Worm (Caenorhabditis elegans): ENCODE results near the gene glb-33.

The glb-33 gene

DNA sequence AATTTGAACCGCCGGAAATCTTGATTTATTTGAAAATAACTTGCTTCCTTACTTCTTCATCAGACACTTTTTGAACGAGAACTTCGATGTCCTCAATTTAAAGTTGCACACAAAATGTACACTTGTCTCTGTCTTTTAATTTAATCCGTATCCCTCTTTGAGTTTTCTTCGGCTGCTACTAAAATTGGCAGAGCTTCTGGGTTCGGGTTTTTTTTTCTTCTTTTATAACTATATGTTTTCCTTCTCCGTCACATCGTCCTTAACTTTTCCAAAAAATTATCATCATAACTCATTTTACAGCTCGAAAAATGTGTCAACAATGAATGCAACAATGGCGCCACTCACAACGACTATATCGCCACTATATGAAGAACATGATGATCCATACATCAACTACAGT lies at the start of gene glb-33:
Gene glb-33, plus strand, starts transcription at position 301 of the 400 bp plus-strand sequence.
- TF ChIP-seq mep-1 (tag; optimal IDR thresholded peaks at IDR 0.05) = no peak
- no peak for TF ChIP-seq snpc-4 (tag; optimal IDR thresholded peaks at IDR 0.05)
- TF ChIP-seq blmp-1 (tag; optimal IDR thresholded peaks at IDR 0.05) = no peak
- TF ChIP-seq elt-1 (tag; optimal IDR thresholded peaks at IDR 0.05; ENCODE audit: borderline replicate concordance, insufficient read depth) = no peak
- TF ChIP-seq unc-39 (tag; optimal IDR thresholded peaks at IDR 0.05) = no peak
- TF ChIP-seq ham-2 (GFP tag; optimal IDR thresholded peaks at IDR 0.05) = no peak
- no peak for TF ChIP-seq lin-32 (GFP tag; optimal IDR thresholded peaks at IDR 0.05)

DNA sequence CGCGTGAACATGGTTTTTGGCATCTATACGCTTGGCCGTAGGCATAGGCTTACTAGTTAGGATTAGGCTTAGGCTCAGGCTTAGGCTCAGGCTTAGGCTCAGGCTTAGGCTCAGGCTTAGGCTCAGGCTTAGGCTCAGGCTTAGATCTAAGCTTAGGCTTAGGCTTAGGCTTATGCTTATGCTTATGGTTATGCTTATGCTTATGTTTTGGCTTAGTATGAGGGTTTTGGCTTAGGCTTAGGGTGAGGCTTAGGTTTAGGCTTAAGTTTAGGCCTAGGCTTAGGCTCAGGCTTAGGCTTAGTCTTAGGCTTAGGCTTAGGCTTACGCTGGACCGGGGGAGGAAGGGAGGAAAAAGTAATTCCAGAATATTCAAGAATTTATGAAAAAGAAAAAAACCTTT lies 46.1 kb upstream of the glb-33 start:
- no peak for TF ChIP-seq nhr-237 (tag; optimal IDR thresholded peaks at IDR 0.05)
- no peak for TF ChIP-seq ham-2 (GFP tag; optimal IDR thresholded peaks at IDR 0.05)
- TF ChIP-seq bed-3 (GFP tag; optimal IDR thresholded peaks at IDR 0.05) = no peak
- no peak for TF ChIP-seq ceh-83 (GFP tag; optimal IDR thresholded peaks at IDR 0.05)
- no peak for TF ChIP-seq unc-62 (GFP tag; optimal IDR thresholded peaks at IDR 0.05)
- no peak for TF ChIP-seq nhr-2 (tag; optimal IDR thresholded peaks at IDR 0.05)
- no peak for TF ChIP-seq mab-5 (tag; optimal IDR thresholded peaks at IDR 0.05)
- TF ChIP-seq mls-2 (tag; optimal IDR thresholded peaks at IDR 0.05) = no peak
- TF ChIP-seq drap-1 (GFP tag; optimal IDR thresholded peaks at IDR 0.05) = no peak
- TF ChIP-seq ztf-11 (tag; optimal IDR thresholded peaks at IDR 0.05) = no peak
- TF ChIP-seq nhr-28 (tag; optimal IDR thresholded peaks at IDR 0.05) = no peak
- TF ChIP-seq sem-2 (GFP tag; optimal IDR thresholded peaks at IDR 0.05) = no peak
- no peak for TF ChIP-seq ceh-39 (tag; optimal IDR thresholded peaks at IDR 0.05)

DNA sequence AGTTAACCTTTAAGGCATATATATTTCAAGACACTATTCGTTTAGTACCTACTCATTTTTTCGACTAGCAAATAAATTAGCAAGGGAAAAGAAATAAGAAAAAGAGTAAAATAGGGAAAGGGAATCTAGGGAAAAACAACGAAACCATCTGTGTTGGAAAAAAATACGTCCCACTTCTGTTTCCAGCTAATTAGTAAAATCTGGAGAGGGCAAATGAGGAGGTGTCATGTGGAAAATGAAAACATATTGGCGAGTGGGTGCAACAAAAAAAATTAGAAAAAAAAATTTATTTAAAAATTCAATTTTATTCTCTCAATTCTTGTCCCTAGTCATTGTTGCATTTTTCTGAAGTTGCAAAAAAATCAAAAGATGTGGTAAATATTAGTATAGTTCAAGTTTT lies 44.2 kb upstream of the glb-33 start:
- TF ChIP-seq nhr-12 (tag; optimal IDR thresholded peaks at IDR 0.05) = no peak
- no peak for TF ChIP-seq mep-1 (tag; optimal IDR thresholded peaks at IDR 0.05)
- no peak for TF ChIP-seq zip-8 (tag; optimal IDR thresholded peaks at IDR 0.05)
- no peak for TF ChIP-seq sptf-1 (tag; optimal IDR thresholded peaks at IDR 0.05)

DNA sequence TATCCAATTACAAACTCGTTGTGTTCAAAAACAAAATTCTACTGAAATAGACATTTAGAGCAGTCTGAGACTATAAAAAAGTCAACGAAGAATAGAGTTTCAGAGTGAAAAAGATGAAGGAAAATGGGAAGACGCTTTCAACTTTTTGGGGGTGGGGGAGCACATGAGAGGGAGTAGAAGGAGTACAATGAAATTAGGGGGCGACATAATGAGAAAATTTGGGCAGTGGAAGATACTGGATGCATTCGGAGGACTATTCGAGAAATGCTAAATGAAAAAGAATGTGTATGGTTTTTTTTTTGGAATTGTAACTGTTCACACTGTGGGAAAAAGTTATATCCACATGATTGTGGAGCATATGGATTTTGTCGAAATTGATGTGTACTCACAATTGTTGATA lies 38.7 kb upstream of the glb-33 start:
- no peak for TF ChIP-seq sptf-1 (tag; optimal IDR thresholded peaks at IDR 0.05)
- TF ChIP-seq ces-1 (GFP tag; optimal IDR thresholded peaks at IDR 0.05) = peak; percentile 84
- no peak for TF ChIP-seq nhr-28 (tag; optimal IDR thresholded peaks at IDR 0.05)
- no peak for TF ChIP-seq ceh-43 (GFP tag; optimal IDR thresholded peaks at IDR 0.05)
- no peak for TF ChIP-seq hlh-1 (tag; optimal IDR thresholded peaks at IDR 0.05)
- TF ChIP-seq lin-32 (GFP tag; optimal IDR thresholded peaks at IDR 0.05) = no peak

DNA sequence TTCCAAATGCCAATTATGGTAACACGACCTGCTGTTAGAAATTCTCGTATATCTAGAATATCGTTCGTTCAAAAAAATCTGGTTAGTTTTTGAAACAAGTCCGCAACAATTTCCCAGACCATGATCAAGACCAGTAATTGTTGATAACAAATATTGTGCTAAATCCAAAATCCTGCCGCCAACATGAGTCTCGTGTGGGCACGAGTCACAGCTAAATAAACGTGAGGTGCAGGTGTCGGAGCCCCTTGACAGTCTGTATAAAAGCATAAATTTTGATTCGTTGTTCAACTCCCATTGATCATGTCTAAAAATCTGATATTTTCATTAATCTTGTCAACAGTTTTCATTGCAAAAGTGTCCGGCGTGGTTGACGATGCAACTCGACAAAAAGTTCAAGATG lies 37.1 kb upstream of the glb-33 start, which contains the start of gene F16B3.2:
Gene F16B3.2, plus strand, starts transcription at position 301 of the 400 bp plus-strand sequence.
- TF ChIP-seq sem-2 (GFP tag; optimal IDR thresholded peaks at IDR 0.05) (no peak), zip-8 (tag; optimal IDR thresholded peaks at IDR 0.05) (no peak), ces-1 (GFP tag; optimal IDR thresholded peaks at IDR 0.05) (no peak), tbx-8 (GFP tag; optimal IDR thresholded peaks at IDR 0.05) (no peak), nhr-76 (tag; optimal IDR thresholded peaks at IDR 0.05) (no peak), nhr-12 (tag; optimal IDR thresholded peaks at IDR 0.05) (no peak), lsy-2 (tag; optimal IDR thresholded peaks at IDR 0.05) (no peak), flh-1 (GFP tag; optimal IDR thresholded peaks at IDR 0.05) (no peak), snpc-4 (tag; optimal IDR thresholded peaks at IDR 0.05) (no peak), nhr-237 (tag; optimal IDR thresholded peaks at IDR 0.05) (no peak), nhr-28 (tag; optimal IDR thresholded peaks at IDR 0.05) (no peak), bed-3 (GFP tag; optimal IDR thresholded peaks at IDR 0.05) (no peak), nhr-2 (tag; optimal IDR thresholded peaks at IDR 0.05) (no peak), sptf-1 (tag; optimal IDR thresholded peaks at IDR 0.05) (no peak), ceh-83 (GFP tag; optimal IDR thresholded peaks at IDR 0.05) (no peak), blmp-1 (tag; optimal IDR thresholded peaks at IDR 0.05) (no peak), unc-62 (GFP tag; optimal IDR thresholded peaks at IDR 0.05) (no peak)

DNA sequence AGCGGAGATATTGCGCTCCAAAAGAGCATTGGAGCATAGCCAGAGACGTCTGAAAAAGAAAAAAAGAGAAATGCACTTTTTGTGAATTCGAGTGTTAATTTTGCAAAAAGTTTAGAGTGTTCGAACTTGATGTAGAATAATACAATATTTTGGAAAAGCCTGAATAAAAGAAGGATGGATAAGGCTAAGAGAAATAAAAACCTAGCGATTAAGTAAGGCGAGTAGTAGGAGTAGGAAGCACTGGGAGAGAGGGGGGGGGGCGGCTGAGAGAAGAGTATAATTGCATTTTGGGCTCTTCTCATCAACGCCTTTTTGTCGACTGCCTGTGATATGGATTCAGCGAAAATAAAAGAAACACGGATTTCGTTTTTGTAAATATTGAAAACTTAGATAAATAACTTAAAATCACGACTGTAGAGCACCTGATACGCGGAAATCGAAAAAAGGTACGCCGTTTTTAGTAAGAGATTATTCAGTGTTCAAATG lies 34.0 kb upstream of the glb-33 start, which contains the start of gene F16B3.3:
Gene F16B3.3, minus strand, starts transcription at position 51 of the 486 bp plus-strand sequence.
- TF ChIP-seq ces-1 (GFP tag; optimal IDR thresholded peaks at IDR 0.05) (peak; percentile 76), blmp-1 (tag; optimal IDR thresholded peaks at IDR 0.05) (no peak)

Measured in whole organism, mixed stage, embryonic.